Worm (Caenorhabditis elegans) whole organism, L1 larva: ENCODE results near the gene F27C8.3.

Experiments used
- C04F5.9 ChIP-seq: sonication (generic microtip); optimal IDR thresholded peaks from 2 replicates; lab custom pipeline; 2016; ENCODE audit warnings: missing genetic modification characterization, missing compliant biosample characterization
- C16A3.4 ChIP-seq: fragments of 150-350 bp; optimal IDR thresholded peaks from 2 replicates; lab custom pipeline; 2014; ENCODE audit warnings: missing biosample characterization, missing genetic modification characterization
- aha-1 ChIP-seq: fragments of 150-350 bp; optimal IDR thresholded peaks from 2 replicates; lab custom pipeline; 2014; ENCODE audit warnings: missing biosample characterization, missing genetic modification characterization
- alr-1 ChIP-seq: fragments of 200-800 bp; sonication (Bioruptor generic); optimal IDR thresholded peaks from 2 replicates; lab custom pipeline; 2018; ENCODE audit warnings: borderline replicate concordance, mild to moderate bottlenecking, missing genetic modification characterization, missing compliant biosample characterization
- ama-1 ChIP-seq: fragments of 150-350 bp; optimal IDR thresholded peaks from 2 replicates; lab custom pipeline; 2014
- blmp-1 ChIP-seq: fragments of 150-350 bp; optimal IDR thresholded peaks from 2 replicates; lab custom pipeline; 2014; ENCODE audit warnings: missing biosample characterization, missing genetic modification characterization
- ceh-82 ChIP-seq, 3 experiments: fragments of 150-350 bp in 1 of 3; sonication (generic microtip) in 2 of 3; optimal IDR thresholded peaks; 2 replicates each; lab custom pipeline; 2014 to 2017; ENCODE audit warnings: missing biosample characterization in 3 of 3, missing genetic modification characterization in 3 of 3
- ceh-90 ChIP-seq: sonication (generic microtip); optimal IDR thresholded peaks from 2 replicates; lab custom pipeline; 2016; ENCODE audit warnings: missing genetic modification characterization, missing compliant biosample characterization
- ces-1 ChIP-seq: fragments of 150-350 bp; optimal IDR thresholded peaks from 2 replicates; lab custom pipeline; 2014; ENCODE audit warnings: missing biosample characterization, missing genetic modification reagents, missing genetic modification characterization
- dpl-1 ChIP-seq, 3 experiments: fragments of 150-350 bp in 2 of 3; sonication (generic microtip) in 1 of 3; optimal IDR thresholded peaks; 2 replicates each; lab custom pipeline; 2014 to 2017; ENCODE audit warnings: missing biosample characterization in 3 of 3, missing genetic modification characterization in 3 of 3, missing genetic modification reagents in 3 of 3
- dsc-1 ChIP-seq: sonication (generic microtip); optimal IDR thresholded peaks from 2 replicates; lab custom pipeline; 2016; ENCODE audit warnings: mild to moderate bottlenecking, missing genetic modification characterization, missing compliant biosample characterization
- efl-3 ChIP-seq: fragments of 200-800 bp; sonication (Bioruptor generic); optimal IDR thresholded peaks from 2 replicates; lab custom pipeline; 2018; ENCODE audit warnings: mild to moderate bottlenecking, missing genetic modification characterization, missing compliant biosample characterization
- egl-13 ChIP-seq: sonication (generic microtip); optimal IDR thresholded peaks from 2 replicates; lab custom pipeline; 2016; ENCODE audit warnings: missing genotype, missing genetic modification reagents, missing genetic modification characterization, missing compliant biosample characterization
- egl-27 ChIP-seq, 2 experiments: fragments of 150-350 bp in 1 of 2; sonication (generic microtip); optimal IDR thresholded peaks; 3 replicates each; lab custom pipeline; 2017 to 2018; ENCODE audit warnings: missing biosample characterization in 2 of 2, missing genetic modification characterization in 2 of 2, missing genetic modification reagents in 2 of 2
- elt-3 ChIP-seq, 6 experiments: fragments of 150-350 bp in 1 of 6; sonication (generic microtip); optimal IDR thresholded peaks; 2 replicates each; lab custom pipeline; 2017 to 2018; ENCODE audit warnings: missing biosample characterization in 6 of 6, missing genetic modification characterization in 6 of 6, inconsistent platforms in 1 of 6
- ets-5 ChIP-seq: fragments of 200-800 bp; sonication (Bioruptor generic); IDR thresholded peaks from 2 replicates; pipeline ENCODE4 v1.3.6; 2022; ENCODE audit warnings: missing genetic modification characterization, missing compliant biosample characterization
- fkh-4 ChIP-seq: sonication (generic microtip); optimal IDR thresholded peaks from 2 replicates; lab custom pipeline; 2016; ENCODE audit warnings: missing compliant biosample characterization, missing genetic modification characterization, borderline replicate concordance
- fkh-8 ChIP-seq: sonication (generic microtip); optimal IDR thresholded peaks from 2 replicates; lab custom pipeline; 2016; ENCODE audit warnings: mild to moderate bottlenecking, missing genetic modification characterization, missing compliant biosample characterization
- hlh-17 ChIP-seq: fragments of 200-800 bp; sonication (Bioruptor generic); optimal IDR thresholded peaks from 2 replicates; lab custom pipeline; 2018; ENCODE audit warnings: missing genetic modification characterization, mild to moderate bottlenecking, missing compliant biosample characterization, moderate library complexity, borderline replicate concordance
- hlh-4 ChIP-seq: sonication (generic microtip); optimal IDR thresholded peaks from 2 replicates; lab custom pipeline; 2016; ENCODE audit warnings: mild to moderate bottlenecking, missing genetic modification characterization, missing compliant biosample characterization
- hpl-2 ChIP-seq: fragments of 150-350 bp; optimal IDR thresholded peaks from 2 replicates; lab custom pipeline; 2014; ENCODE audit warnings: missing biosample characterization, missing genetic modification reagents, missing genetic modification characterization
- isw-1 ChIP-seq: fragments of 200-800 bp; sonication (Bioruptor generic); IDR thresholded peaks from 2 replicates; pipeline ENCODE4 v1.3.6; 2022; ENCODE audit warnings: missing genetic modification characterization, missing compliant biosample characterization
- lin-14 ChIP-seq: fragments of 200-800 bp; sonication (Bioruptor generic); optimal IDR thresholded peaks from 2 replicates; lab custom pipeline; 2018; ENCODE audit warnings: mild to moderate bottlenecking, missing genetic modification characterization, moderate library complexity, missing compliant biosample characterization
- lin-15B ChIP-seq: fragments of 150-350 bp; sonication (generic microtip); optimal IDR thresholded peaks from 3 replicates; lab custom pipeline; 2014; ENCODE audit warnings: missing biosample characterization, missing genetic modification characterization
- lin-35 ChIP-seq, 2 experiments: fragments of 150-350 bp; optimal IDR thresholded peaks; 2 replicates each; lab custom pipeline; 2014; ENCODE audit warnings: missing biosample characterization in 2 of 2, missing genetic modification characterization in 2 of 2, missing genetic modification reagents in 2 of 2
- lin-39 ChIP-seq: fragments of 150-350 bp; optimal IDR thresholded peaks from 2 replicates; lab custom pipeline; 2014; ENCODE audit warnings: missing biosample characterization, missing genetic modification reagents, missing genetic modification characterization
- lir-3 ChIP-seq: sonication (generic microtip); optimal IDR thresholded peaks from 2 replicates; lab custom pipeline; 2016; ENCODE audit warnings: mild to moderate bottlenecking, missing genetic modification characterization, moderate library complexity, missing compliant biosample characterization; ENCODE audit not compliant: poor library complexity
- mab-9 ChIP-seq: fragments of 200-800 bp; sonication (Bioruptor generic); IDR thresholded peaks from 2 replicates; pipeline ENCODE4 v1.3.6; 2022; ENCODE audit warnings: missing genetic modification reagents, missing genetic modification characterization, missing compliant biosample characterization
- mdl-1 ChIP-seq, 2 experiments: fragments of 150-350 bp; optimal IDR thresholded peaks; 2 replicates each; lab custom pipeline; 2014 to 2017; ENCODE audit warnings: missing biosample characterization in 2 of 2, missing genetic modification characterization in 2 of 2, inconsistent platforms in 1 of 2
- mef-2 ChIP-seq: fragments of 150-350 bp; optimal IDR thresholded peaks from 2 replicates; lab custom pipeline; 2014; ENCODE audit warnings: missing biosample characterization, missing genetic modification characterization
- mep-1 ChIP-seq: fragments of 150-350 bp; optimal IDR thresholded peaks from 2 replicates; lab custom pipeline; 2014; ENCODE audit warnings: missing biosample characterization, missing genetic modification characterization
- nhr-20 ChIP-seq: sonication (generic microtip); optimal IDR thresholded peaks from 2 replicates; lab custom pipeline; 2016; ENCODE audit warnings: mild to moderate bottlenecking, missing genetic modification characterization, missing compliant biosample characterization
- nhr-47 ChIP-seq: sonication (generic microtip); optimal IDR thresholded peaks from 2 replicates; lab custom pipeline; 2016; ENCODE audit warnings: mild to moderate bottlenecking, missing genetic modification characterization, moderate library complexity, missing compliant biosample characterization
- nhr-71 ChIP-seq: sonication (generic microtip); optimal IDR thresholded peaks from 2 replicates; lab custom pipeline; 2016; ENCODE audit warnings: mild to moderate bottlenecking, missing genetic modification characterization, moderate library complexity, missing compliant biosample characterization
- nhr-77 ChIP-seq: fragments of 150-350 bp; optimal IDR thresholded peaks from 2 replicates; lab custom pipeline; 2014; ENCODE audit warnings: missing biosample characterization, missing genetic modification characterization
- nhr-84 ChIP-seq: sonication (generic microtip); optimal IDR thresholded peaks from 2 replicates; lab custom pipeline; 2017; ENCODE audit warnings: missing biosample characterization, missing genetic modification characterization
- nhr-85 ChIP-seq: sonication (generic microtip); peaks from one replicate; lab custom pipeline; 2016; ENCODE audit warnings: missing genetic modification characterization, inconsistent platforms, missing compliant biosample characterization
- nhr-90 ChIP-seq: sonication (generic microtip); optimal IDR thresholded peaks from 2 replicates; lab custom pipeline; 2016; ENCODE audit warnings: mild to moderate bottlenecking, missing genetic modification characterization, missing compliant biosample characterization; ENCODE audit not compliant: poor library complexity
- pqm-1 ChIP-seq: sonication (generic microtip); optimal IDR thresholded peaks from 3 replicates; lab custom pipeline; 2017; ENCODE audit warnings: missing biosample characterization, missing genetic modification characterization
- rnt-1 ChIP-seq: sonication (generic microtip); optimal IDR thresholded peaks from 2 replicates; lab custom pipeline; 2016; ENCODE audit warnings: mild to moderate bottlenecking, missing genetic modification characterization, moderate library complexity, missing compliant biosample characterization
- skn-1 ChIP-seq: fragments of 150-350 bp; optimal IDR thresholded peaks from 2 replicates; lab custom pipeline; 2014; ENCODE audit warnings: missing biosample characterization, missing genetic modification characterization
- snpc-4 ChIP-seq: fragments of 150-350 bp; optimal IDR thresholded peaks from 2 replicates; lab custom pipeline; 2014; ENCODE audit warnings: missing biosample characterization, missing genetic modification characterization
- snu-23 ChIP-seq: sonication (generic microtip); optimal IDR thresholded peaks from 2 replicates; lab custom pipeline; 2016; ENCODE audit warnings: missing genetic modification characterization, missing compliant biosample characterization
- sptf-1 ChIP-seq: fragments of 150-350 bp; optimal IDR thresholded peaks from 2 replicates; lab custom pipeline; 2014; ENCODE audit warnings: missing biosample characterization, missing genetic modification characterization
- sup-37 ChIP-seq: fragments of 200-800 bp; sonication (Bioruptor generic); optimal IDR thresholded peaks from 2 replicates; lab custom pipeline; 2018; ENCODE audit warnings: mild to moderate bottlenecking, missing genetic modification characterization, missing compliant biosample characterization
- unc-130 ChIP-seq: fragments of 150-350 bp; optimal IDR thresholded peaks from 2 replicates; lab custom pipeline; 2017; ENCODE audit warnings: missing biosample characterization, missing genetic modification characterization, inconsistent platforms
- unc-62 ChIP-seq: fragments of 150-350 bp; optimal IDR thresholded peaks from 2 replicates; lab custom pipeline; 2014; ENCODE audit warnings: missing biosample characterization, missing genetic modification reagents, missing genetic modification characterization
- xbp-1 ChIP-seq: sonication (generic microtip); optimal IDR thresholded peaks from 2 replicates; lab custom pipeline; 2016; ENCODE audit warnings: missing genetic modification characterization, missing compliant biosample characterization
- zag-1 ChIP-seq: fragments of 150-350 bp; optimal IDR thresholded peaks from 2 replicates; lab custom pipeline; 2014; ENCODE audit warnings: missing biosample characterization, missing genetic modification characterization
- ztf-4 ChIP-seq: fragments of 150-350 bp; optimal IDR thresholded peaks from 2 replicates; lab custom pipeline; 2014; ENCODE audit warnings: missing biosample characterization, missing genetic modification characterization

Gene F27C8.3

ce11 chrIV:9625829-9626228 lies 30.1 kb upstream of the F27C8.3 start:
- no peak for TF ChIP-seq unc-130 (tag; lab: Kevin White, UChicago)
- TF ChIP-seq rnt-1 (tag; lab: Kevin White, UChicago): no peak
- peak; percentile 1 for TF ChIP-seq nhr-20 (tag; lab: Kevin White, UChicago)
- no peak for TF ChIP-seq isw-1 (GFP tag; lab: Robert Waterston, UW)
- no peak for TF ChIP-seq unc-62 (GFP tag; lab: Kevin White, UChicago)
- TF ChIP-seq lin-14: peak; percentile 10
- no peak for TF ChIP-seq nhr-77 (tag; lab: Kevin White, UChicago)
- TF ChIP-seq mef-2 (tag; lab: Kevin White, UChicago): no peak
- no peak for TF ChIP-seq ceh-82 (tag; optimal IDR thresholded peaks at IDR 0.05; lab: Kevin White, UChicago)
- no peak for TF ChIP-seq sup-37
- no peak for TF ChIP-seq ztf-4 (tag; lab: Kevin White, UChicago)
- no peak for TF ChIP-seq hlh-17 (GFP tag; lab: Kevin White, UChicago)
- TF ChIP-seq egl-27 (tag; optimal IDR thresholded peaks at IDR 0.05; lab: Kevin White, UChicago): no peak
- TF ChIP-seq ets-5: no peak
- no peak for TF ChIP-seq mdl-1 (tag; optimal IDR thresholded peaks at IDR 0.05; lab: Kevin White, UChicago)
- no peak for TF ChIP-seq hpl-2 (GFP tag; lab: Kevin White, UChicago)
- TF ChIP-seq C16A3.4 (tag; lab: Kevin White, UChicago): no peak
- TF ChIP-seq mep-1: no peak
- TF ChIP-seq lin-35 (GFP tag; optimal IDR thresholded peaks at IDR 0.05; lab: Kevin White, UChicago): peak in 1 of 2 experiments; percentile 29
- TF ChIP-seq lir-3 (tag; lab: Kevin White, UChicago): no peak
- TF ChIP-seq nhr-90 (tag; lab: Kevin White, UChicago): no peak
- TF ChIP-seq mab-9 (GFP tag; lab: Robert Waterston, UW): no peak
- TF ChIP-seq fkh-4 (tag; lab: Kevin White, UChicago): no peak
- no peak for TF ChIP-seq xbp-1 (tag; lab: Kevin White, UChicago)
- no peak for TF ChIP-seq zag-1 (tag; lab: Kevin White, UChicago)
- no peak for TF ChIP-seq hlh-4
- no peak for TF ChIP-seq pqm-1 (tag; lab: Kevin White, UChicago)
- no peak for TF ChIP-seq ama-1 (lab: Kevin White, UChicago)
- TF ChIP-seq aha-1 (tag; lab: Kevin White, UChicago): no peak
- no peak for TF ChIP-seq C04F5.9 (tag; lab: Kevin White, UChicago)
- no peak for TF ChIP-seq egl-13 (tag; lab: Kevin White, UChicago)
- no peak for TF ChIP-seq dsc-1 (tag; lab: Kevin White, UChicago)
- TF ChIP-seq fkh-8 (tag; lab: Kevin White, UChicago): peak; percentile 9
- no peak for TF ChIP-seq nhr-85 (tag; lab: Kevin White, UChicago)
- TF ChIP-seq nhr-71 (tag; lab: Kevin White, UChicago): peak; percentile 30
- no peak for TF ChIP-seq lin-15B (tag; lab: Kevin White, UChicago)
- peak; percentile 33 for TF ChIP-seq snu-23 (GFP tag; lab: Kevin White, UChicago)
- no peak for TF ChIP-seq lin-39 (tag; lab: Kevin White, UChicago)
- no peak for TF ChIP-seq elt-3 (tag; optimal IDR thresholded peaks at IDR 0.05; lab: Kevin White, UChicago)
- TF ChIP-seq ces-1 (GFP tag; lab: Kevin White, UChicago): no peak
- no peak for TF ChIP-seq efl-3
- TF ChIP-seq blmp-1 (tag; lab: Kevin White, UChicago): peak; percentile 54
- TF ChIP-seq dpl-1 (GFP tag; optimal IDR thresholded peaks at IDR 0.05; lab: Kevin White, UChicago): no peak
- no peak for TF ChIP-seq snpc-4
- TF ChIP-seq sptf-1: no peak
- TF ChIP-seq nhr-84 (tag; lab: Kevin White, UChicago): no peak
- no peak for TF ChIP-seq skn-1 (tag; lab: Kevin White, UChicago)
- no peak for TF ChIP-seq alr-1 (tag; lab: Kevin White, UChicago)
- no peak for TF ChIP-seq nhr-47 (tag; lab: Kevin White, UChicago)
- TF ChIP-seq ceh-90: no peak
- TF ChIP-seq, all 84 proteins: peak for 7
